Fruit fly (Drosophila melanogaster): ENCODE results near the gene CG13075.

The CG13075 gene

DNA sequence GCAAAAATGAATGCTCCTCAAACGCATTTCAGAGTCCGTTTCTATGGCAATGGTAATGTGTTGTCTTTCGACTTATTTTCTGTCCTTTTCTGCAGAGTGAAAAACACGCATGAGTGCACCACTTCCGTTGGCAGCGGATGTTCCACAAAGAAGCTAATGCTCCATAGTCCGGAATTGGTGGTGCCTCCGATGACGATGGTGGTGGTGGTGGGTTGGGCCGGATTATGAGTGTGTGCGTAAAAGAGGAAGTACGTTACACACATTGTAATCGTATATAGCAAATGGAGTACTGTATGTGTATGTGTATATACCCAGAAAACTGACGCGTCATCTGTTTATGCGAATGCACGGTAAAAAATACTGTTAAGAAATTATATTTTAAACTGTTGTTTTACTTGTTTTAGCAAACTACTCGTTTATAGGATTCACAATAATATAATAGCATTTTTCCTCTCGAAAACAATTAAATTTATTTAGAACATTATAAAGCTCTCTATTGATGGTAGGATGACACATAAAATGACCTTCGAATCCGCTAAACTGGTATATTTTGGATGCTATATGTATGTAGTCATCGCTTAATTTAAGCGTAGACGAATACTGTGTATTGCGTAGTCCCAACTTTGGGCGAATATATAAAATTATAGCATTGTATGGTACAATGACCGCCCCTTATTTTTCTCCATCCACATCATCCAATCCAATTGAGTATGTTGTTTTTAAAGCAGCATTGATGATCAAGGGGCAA lies 38.5 kb upstream of the CG13075 start:
- TF ChIP-seq pan (optimal IDR thresholded peaks at IDR 0.05), result no peak
- TF ChIP-seq CG8478 (optimal IDR thresholded peaks at IDR 0.05), result no peak
- no peak for TF ChIP-seq usp (GFP tag; optimal IDR thresholded peaks at IDR 0.05)
- no peak for TF ChIP-seq EcR (GFP tag; optimal IDR thresholded peaks at IDR 0.05)
- TF ChIP-seq psq (optimal IDR thresholded peaks at IDR 0.05), result no peak
- TF ChIP-seq Dll (optimal IDR thresholded peaks at IDR 0.05), result no peak

DNA sequence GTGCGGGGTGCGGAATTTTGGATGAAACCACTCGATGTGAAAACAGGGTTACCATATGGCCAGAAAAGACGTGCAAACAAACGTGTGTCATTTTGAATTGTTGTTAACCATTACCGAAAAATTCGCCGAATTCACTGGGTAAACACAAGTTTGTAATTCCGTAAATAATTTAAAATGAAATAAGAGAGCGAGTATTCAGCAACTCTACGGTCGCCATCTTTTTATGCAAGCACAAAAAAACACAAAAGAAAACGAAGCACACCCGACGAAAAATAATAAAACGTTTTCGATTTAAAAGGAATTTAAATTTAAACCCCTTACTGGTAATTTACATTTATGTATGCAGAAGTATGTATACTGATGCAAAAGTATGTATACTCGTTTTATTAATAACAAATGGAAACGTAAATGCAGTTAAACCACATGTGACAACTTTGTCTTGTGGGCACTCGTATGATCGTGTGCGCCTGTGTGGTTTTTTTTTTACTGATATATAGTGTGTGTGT lies 37.9 kb upstream of the CG13075 start:
- TF ChIP-seq Dll (optimal IDR thresholded peaks at IDR 0.05) (no peak), pan (optimal IDR thresholded peaks at IDR 0.05) (no peak), usp (GFP tag; optimal IDR thresholded peaks at IDR 0.05) (no peak), EcR (GFP tag; optimal IDR thresholded peaks at IDR 0.05) (no peak), psq (optimal IDR thresholded peaks at IDR 0.05) (no peak), CG8478 (optimal IDR thresholded peaks at IDR 0.05) (no peak)

DNA sequence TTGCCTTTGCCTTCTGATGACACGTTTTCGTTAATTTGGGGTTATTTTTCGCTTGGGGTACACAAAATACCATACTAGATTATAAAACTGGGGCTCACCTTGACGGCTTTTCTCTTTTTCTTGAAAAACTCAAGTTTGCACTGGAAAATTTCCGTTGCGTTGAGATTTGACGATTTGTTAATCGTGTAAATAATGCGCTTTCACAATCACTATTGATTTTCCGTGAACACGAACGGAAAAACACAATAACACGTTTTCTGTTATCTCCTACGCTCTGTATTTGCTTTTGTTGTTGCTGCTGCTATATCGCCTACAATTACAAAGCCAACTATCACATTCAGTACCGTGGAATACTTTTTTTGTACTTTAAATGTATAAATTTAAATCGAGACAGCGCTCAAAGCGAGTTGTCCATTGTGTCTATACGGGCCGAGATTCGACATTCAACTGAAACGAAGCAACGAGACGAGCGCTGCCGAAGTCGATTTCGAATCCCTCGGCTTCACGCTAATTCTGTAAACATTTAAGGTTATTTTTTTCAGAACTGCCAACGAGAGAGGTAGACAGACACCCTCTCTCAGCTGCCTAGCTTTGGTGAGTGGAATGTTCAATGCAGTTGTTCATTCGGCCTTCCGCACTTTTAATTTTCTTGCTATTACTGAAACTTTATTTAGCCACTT lies 37.3 kb upstream of the CG13075 start:
- no peak for TF ChIP-seq usp (GFP tag; optimal IDR thresholded peaks at IDR 0.05)
- TF ChIP-seq EcR (GFP tag; optimal IDR thresholded peaks at IDR 0.05), result no peak
- no peak for TF ChIP-seq psq (optimal IDR thresholded peaks at IDR 0.05)
- no peak for TF ChIP-seq pan (optimal IDR thresholded peaks at IDR 0.05)
- no peak for TF ChIP-seq Dll (optimal IDR thresholded peaks at IDR 0.05)
- no peak for TF ChIP-seq CG8478 (optimal IDR thresholded peaks at IDR 0.05)

DNA sequence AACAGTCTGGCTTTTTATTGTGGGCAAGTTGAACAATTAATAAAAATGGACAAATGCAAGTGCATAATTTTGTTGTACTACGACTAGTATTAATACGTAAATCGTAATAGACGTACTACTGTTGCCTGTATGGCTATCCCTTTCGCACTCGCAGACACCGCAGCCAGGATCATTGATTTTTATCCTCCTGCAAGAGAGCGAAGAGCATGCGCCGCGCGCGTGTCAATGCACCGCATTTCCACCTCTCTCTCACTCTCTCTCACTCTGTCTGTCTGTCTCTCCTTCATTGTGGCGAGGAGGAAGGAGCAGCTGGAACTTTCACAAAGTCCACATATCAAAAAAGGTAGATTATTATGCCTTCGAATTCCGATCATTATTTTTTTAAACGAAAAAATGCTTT lies 36.7 kb upstream of the CG13075 start:
- TF ChIP-seq psq (optimal IDR thresholded peaks at IDR 0.05), result no peak
- peak; percentile 78 for TF ChIP-seq Dll (optimal IDR thresholded peaks at IDR 0.05)
- no peak for TF ChIP-seq pan (optimal IDR thresholded peaks at IDR 0.05)
- TF ChIP-seq CG8478 (optimal IDR thresholded peaks at IDR 0.05), result no peak
- no peak for TF ChIP-seq usp (GFP tag; optimal IDR thresholded peaks at IDR 0.05)
- peak in 1 of 2 experiments; percentile 69 for TF ChIP-seq EcR (GFP tag; optimal IDR thresholded peaks at IDR 0.05)

DNA sequence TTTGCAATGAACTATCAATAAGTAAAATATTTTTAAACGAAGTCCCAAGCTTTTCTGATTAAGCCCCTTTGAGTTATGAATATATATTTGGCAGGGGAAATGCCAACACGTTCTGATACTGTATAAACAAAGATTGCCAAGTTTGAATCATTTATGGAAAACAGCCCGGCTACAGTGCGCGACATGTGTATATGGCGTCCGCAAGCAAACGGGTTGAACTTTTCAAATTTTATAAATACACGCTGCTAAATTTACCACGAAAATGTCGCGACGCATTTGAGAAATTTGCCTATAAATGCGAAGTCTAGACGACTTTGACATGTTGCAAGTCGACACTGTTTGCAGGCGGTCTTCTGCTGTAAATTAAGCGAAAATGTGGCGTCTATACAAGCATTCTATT lies 35.7 kb upstream of the CG13075 start:
- TF ChIP-seq CG8478 (optimal IDR thresholded peaks at IDR 0.05), result no peak
- no peak for TF ChIP-seq usp (GFP tag; optimal IDR thresholded peaks at IDR 0.05)
- no peak for TF ChIP-seq EcR (GFP tag; optimal IDR thresholded peaks at IDR 0.05)

DNA sequence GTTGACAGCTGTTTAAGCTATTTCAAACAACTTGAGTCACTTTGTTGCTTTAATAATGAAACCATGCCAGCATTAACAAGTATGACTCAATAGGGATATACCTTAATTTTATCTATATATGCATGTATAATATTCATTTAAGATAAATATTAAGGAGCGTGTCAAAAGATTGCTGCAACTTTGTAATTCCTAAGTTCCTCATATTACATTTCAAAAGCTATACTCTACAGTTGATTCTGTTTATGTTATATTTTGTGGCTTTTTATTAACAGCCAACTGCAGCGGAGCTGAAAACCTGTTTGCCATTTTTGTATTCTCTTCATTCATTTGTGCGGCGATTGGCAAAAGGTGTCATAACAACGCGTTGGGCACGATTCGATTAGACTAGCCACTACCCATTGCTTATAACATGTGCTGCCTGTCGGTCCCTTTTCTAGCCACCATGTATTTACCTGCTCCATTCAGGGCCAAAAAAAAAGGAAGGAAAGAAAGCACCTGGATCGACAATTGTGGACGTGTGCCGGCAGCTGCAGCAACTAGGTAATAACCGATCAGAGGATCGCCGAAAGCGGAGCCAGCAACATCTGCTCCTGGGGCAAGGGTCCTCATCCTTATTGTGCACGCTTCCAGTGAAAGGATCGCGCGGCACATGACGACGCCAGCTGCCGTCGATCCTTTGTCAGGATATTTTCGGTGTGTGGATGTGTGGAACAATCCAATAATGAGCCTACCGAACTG lies 34.9 kb upstream of the CG13075 start:
- TF ChIP-seq Dll (optimal IDR thresholded peaks at IDR 0.05) (no peak), usp (GFP tag; optimal IDR thresholded peaks at IDR 0.05) (no peak), pan (optimal IDR thresholded peaks at IDR 0.05) (no peak), EcR (GFP tag; optimal IDR thresholded peaks at IDR 0.05) (no peak)

DNA sequence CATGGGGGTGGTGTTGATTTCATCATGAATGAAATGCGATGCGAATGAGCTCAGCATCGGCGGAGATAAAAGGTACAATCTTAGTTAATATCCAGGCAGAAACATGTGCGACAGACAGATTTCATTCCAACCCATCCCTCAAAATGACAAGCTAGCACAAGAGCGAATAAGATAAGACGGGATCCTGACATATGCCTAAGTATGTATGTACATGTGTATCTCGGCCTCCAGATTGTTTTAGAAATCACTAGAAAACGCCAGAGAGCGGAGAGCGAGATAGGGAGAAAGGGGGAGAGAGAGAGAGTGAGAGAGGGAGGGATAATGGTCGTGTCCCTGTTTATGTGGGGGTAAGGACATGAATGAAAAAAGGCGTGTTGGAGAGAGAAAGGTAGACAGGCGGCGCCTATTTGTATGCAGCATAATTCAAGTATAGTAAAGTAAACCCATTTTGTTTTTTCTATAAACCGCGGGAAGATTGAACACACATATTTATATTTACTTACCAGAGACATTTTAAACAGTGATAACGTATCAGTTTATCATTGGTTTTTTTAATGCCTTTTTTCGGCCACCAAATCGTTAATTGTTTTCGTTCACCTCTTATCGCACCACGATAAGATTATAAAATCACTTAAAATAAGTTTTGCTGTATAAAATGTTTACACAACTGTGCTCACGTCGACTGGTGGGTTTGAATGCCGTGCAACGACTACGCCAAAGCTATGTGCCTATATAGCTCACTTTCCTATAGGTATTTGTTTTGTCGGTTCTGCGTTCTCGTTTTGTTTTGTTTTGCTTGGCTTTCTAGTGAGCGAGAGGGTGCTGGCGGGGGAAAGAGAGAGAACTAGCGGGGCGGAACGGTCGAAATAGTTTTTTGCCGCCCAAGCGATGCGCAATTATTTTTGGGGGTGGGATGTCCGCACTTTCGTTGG lies 33.6 kb upstream of the CG13075 start:
- TF ChIP-seq pan (optimal IDR thresholded peaks at IDR 0.05) (no peak), Dll (optimal IDR thresholded peaks at IDR 0.05) (no peak)

DNA sequence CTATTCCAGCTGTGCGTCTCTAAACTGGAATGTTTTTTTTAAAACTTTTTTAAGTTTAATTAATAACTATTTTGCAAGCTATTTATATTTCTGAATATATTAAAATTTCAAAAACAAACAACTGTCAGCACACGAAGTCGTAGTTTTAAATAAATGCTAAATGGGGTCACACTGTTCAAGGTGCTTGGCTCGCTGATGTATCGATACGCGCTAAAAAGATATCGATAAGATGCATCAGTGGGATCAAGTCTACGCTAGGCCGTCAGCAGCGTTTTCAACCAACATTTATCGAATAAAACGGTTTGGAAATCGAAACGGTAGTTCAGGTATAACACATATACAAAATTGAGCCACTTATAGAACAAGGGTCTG lies 32.9 kb upstream of the CG13075 start, which contains the start of gene Diap1:
Gene Diap1 (minus strand): TSS at position 148 of the 372 bp plus-strand sequence.
- no peak for TF ChIP-seq usp (GFP tag; optimal IDR thresholded peaks at IDR 0.05)

DNA sequence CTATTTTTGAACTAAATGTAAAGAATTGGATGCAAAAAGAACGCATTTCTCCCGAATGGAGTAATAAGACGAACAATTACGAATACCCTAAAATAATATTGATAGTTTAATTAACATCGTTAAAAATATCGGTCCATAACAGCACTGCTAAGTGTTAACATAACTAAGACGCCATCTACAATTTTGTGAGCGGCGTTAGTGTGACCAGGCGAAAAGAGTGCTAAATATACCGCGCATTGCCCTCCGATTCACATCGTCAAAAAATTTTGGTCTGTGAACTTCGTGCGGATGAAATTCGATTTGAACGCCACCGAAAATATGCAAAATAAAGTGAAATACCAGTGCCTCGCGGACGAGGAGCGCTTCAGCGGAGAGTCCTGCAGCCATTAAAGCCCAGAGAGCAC lies 32.1 kb upstream of the CG13075 start, which contains the start of gene Mbs:
Gene Mbs (plus strand): TSS at position 241 of the 404 bp plus-strand sequence.
- no peak for TF ChIP-seq CG8478 (optimal IDR thresholded peaks at IDR 0.05)
- no peak for TF ChIP-seq psq (optimal IDR thresholded peaks at IDR 0.05)
- TF ChIP-seq Dll (optimal IDR thresholded peaks at IDR 0.05), result no peak
- TF ChIP-seq EcR (GFP tag; optimal IDR thresholded peaks at IDR 0.05), result no peak
- TF ChIP-seq usp (GFP tag; optimal IDR thresholded peaks at IDR 0.05), result no peak
- no peak for TF ChIP-seq pan (optimal IDR thresholded peaks at IDR 0.05)

DNA sequence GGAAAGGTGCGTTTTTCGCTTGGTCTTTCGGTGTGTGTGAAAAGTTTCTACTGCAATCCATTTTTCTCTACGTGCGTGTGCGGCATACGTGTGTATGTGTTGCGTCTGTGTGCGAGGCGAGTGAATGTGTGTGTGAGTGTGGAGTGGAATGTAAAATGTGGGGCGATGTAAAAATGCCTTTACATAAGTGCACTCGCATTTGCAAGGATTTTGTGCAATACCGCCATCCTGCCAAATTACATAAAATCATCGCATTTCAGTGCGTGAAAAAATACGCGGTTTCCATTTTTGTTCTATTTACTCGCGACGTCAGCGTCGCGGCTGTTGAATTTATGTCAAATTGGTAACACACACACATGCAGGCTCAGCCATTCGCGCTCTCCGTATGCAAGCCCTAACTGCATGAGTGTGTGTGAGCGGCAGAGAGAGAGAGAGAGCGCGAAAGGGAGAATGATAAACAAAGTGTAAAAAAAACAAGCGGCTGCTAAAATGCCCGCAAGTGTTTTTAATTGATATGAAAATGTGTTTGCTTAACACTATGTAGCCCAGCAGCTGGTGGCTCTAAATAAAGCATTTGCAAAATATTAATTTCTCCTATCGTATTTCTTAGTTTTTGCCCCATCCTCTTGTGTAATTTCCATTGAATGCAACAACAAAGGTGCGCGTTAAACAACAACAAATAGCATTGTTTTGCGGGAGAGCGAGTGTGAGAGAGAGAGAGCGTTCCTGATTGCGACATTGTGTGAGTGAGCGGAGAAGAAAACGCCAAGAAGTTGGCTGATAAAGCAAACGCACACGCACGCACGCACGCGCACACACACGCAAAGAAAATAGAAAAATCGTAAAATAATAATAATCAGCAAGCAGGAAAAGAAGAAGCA lies 31.4 kb upstream of the CG13075 start:
- peak; percentile 84 for TF ChIP-seq Dll (optimal IDR thresholded peaks at IDR 0.05)
- TF ChIP-seq CG8478 (optimal IDR thresholded peaks at IDR 0.05), result peak; percentile 99
- TF ChIP-seq usp (GFP tag; optimal IDR thresholded peaks at IDR 0.05), result no peak
- TF ChIP-seq pan (optimal IDR thresholded peaks at IDR 0.05), result peak; percentile 66
